Worm (Caenorhabditis elegans) whole organism, midembryonic: ENCODE data around the gene H09F14.1.

Source experiments
- T22C8.4 ChIP-seq: fragments of 200-800 bp; sonication (Bioruptor generic); IDR thresholded peaks from 2 replicates; pipeline ENCODE4 v1.3.6; 2022; ENCODE audit warnings: missing genetic modification characterization, missing compliant biosample characterization
- cog-1 ChIP-seq: sonication (generic microtip); optimal IDR thresholded peaks from 2 replicates; lab custom pipeline; 2016; ENCODE audit warnings: missing genetic modification characterization, missing compliant biosample characterization
- flt-1 ChIP-seq: fragments of 200-800 bp; sonication (Bioruptor generic); IDR thresholded peaks from 2 replicates; pipeline ENCODE4 v1.3.6; 2022; ENCODE audit warnings: missing genetic modification characterization, missing compliant biosample characterization
- klf-2 ChIP-seq: fragments of 200-800 bp; sonication (Bioruptor generic); conservative IDR thresholded peaks from 2 replicates; pipeline ENCODE4 v1.3.6; 2022; ENCODE audit warnings: missing genetic modification reagents, missing genetic modification characterization, missing compliant biosample characterization
- med-1 ChIP-seq: sonication (generic microtip); optimal IDR thresholded peaks from 2 replicates; lab custom pipeline; 2017; ENCODE audit warnings: missing genetic modification characterization, mild to moderate bottlenecking, missing compliant biosample characterization, antibody characterized with exemption, missing genetic modification reagents; ENCODE audit not compliant: insufficient read depth
- ref-1 ChIP-seq: fragments of 200-800 bp; sonication (Bioruptor generic); conservative IDR thresholded peaks from 2 replicates; pipeline ENCODE4 v1.3.6; 2022; ENCODE audit warnings: missing genetic modification reagents, missing genetic modification characterization, missing compliant biosample characterization
- tab-1 ChIP-seq: fragments of 200-800 bp; sonication (Bioruptor generic); IDR thresholded peaks from 2 replicates; pipeline ENCODE4 v1.3.6; 2022; ENCODE audit warnings: missing genetic modification characterization, missing compliant biosample characterization
- ztf-23 ChIP-seq: fragments of 200-800 bp; sonication (Bioruptor generic); IDR thresholded peaks from 2 replicates; pipeline ENCODE4 v1.3.6; 2022; ENCODE audit warnings: missing genetic modification reagents, missing genetic modification characterization, missing compliant biosample characterization
- ztf-29 ChIP-seq: fragments of 200-800 bp; sonication (Bioruptor generic); IDR thresholded peaks from 2 replicates; pipeline ENCODE4 v1.3.6; 2022; ENCODE audit warnings: missing genetic modification reagents, missing genetic modification characterization, missing compliant biosample characterization

Gene H09F14.1

DNA sequence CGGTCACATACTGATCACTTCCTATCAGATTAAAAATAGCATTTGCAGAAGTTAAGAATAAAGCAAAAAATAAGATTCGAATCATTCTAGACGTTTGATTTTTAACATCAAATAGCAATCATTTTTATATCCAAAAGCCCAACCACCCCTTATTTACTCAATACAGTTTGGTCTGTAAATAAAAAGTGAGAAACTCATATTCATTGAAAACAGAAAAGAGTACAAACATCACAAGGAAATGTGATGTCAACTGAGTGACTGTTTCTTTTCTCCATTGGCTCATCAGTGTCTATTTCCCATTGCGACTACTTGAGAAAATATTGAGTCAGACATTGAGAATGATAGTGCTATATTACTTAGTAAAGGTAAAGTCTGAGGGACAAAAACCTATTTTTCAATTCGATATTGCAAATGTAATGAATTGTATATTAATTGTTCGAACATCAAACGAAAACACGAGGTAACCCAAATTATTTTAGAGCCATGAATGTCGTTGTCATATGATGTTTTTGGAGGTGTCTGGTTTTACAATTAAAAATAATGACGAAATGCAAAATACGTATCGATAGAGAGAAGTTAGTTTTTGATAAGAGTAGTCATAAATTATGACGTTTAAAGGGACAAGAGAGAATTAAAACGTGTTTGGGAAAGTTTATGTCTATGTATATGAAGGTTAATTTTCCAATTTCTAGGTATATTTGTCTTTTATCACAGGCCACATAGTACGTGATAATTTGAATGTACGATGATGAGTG lies 25.4 kb downstream of the H09F14.1 start, which contains the start of gene ttr-23:
ttr-23 (minus strand) TSS at position 87 of the 755 bp plus-strand sequence.
- TF ChIP-seq ref-1 (no peak), med-1 (GFP tag; lab: Kevin White, UChicago) (no peak), cog-1 (tag; lab: Kevin White, UChicago) (no peak), ztf-29 (GFP tag; lab: Robert Waterston, UW) (no peak)

ce11 chrV:10588694-10589093 lies 26.7 kb downstream of the H09F14.1 start, which contains the start of gene srg-32:
TSS of gene srg-32 (minus strand) at chrV:10588794.
- no peak for TF ChIP-seq ztf-29 (GFP tag; lab: Robert Waterston, UW)
- no peak for TF ChIP-seq tab-1 (GFP tag; lab: Robert Waterston, UW)
- TF ChIP-seq T22C8.4 (GFP tag; lab: Robert Waterston, UW) = no peak
- TF ChIP-seq ref-1 = no peak
- no peak for TF ChIP-seq cog-1 (tag; lab: Kevin White, UChicago)
- TF ChIP-seq ztf-23 (GFP tag; lab: Robert Waterston, UW) = no peak
- no peak for TF ChIP-seq klf-2 (GFP tag; lab: Robert Waterston, UW)
- TF ChIP-seq med-1 (GFP tag; lab: Kevin White, UChicago) = no peak
- TF ChIP-seq flt-1 (GFP tag; lab: Robert Waterston, UW) = no peak

- TF ChIP-seq ref-1 (no peak), ztf-29 (GFP tag; lab: Robert Waterston, UW) (no peak)
Observed at ce11 chrV:10581837-10582300, 33.5 kb downstream of the H09F14.1 start, which contains the start of gene T21C9.6. TSS of gene T21C9.6 (plus strand) at chrV:10581887.

- no peak for TF ChIP-seq ztf-23 (GFP tag; lab: Robert Waterston, UW)
- no peak for TF ChIP-seq ztf-29 (GFP tag; lab: Robert Waterston, UW)
- no peak for TF ChIP-seq klf-2 (GFP tag; lab: Robert Waterston, UW)
- no peak for TF ChIP-seq ref-1
- no peak for TF ChIP-seq T22C8.4 (GFP tag; lab: Robert Waterston, UW)
- no peak for TF ChIP-seq flt-1 (GFP tag; lab: Robert Waterston, UW)
- no peak for TF ChIP-seq cog-1 (tag; lab: Kevin White, UChicago)
- no peak for TF ChIP-seq tab-1 (GFP tag; lab: Robert Waterston, UW)
- TF ChIP-seq med-1 (GFP tag; lab: Kevin White, UChicago) = no peak
Observed at ce11 chrV:10580638-10581037, 34.8 kb downstream of the H09F14.1 start.

DNA sequence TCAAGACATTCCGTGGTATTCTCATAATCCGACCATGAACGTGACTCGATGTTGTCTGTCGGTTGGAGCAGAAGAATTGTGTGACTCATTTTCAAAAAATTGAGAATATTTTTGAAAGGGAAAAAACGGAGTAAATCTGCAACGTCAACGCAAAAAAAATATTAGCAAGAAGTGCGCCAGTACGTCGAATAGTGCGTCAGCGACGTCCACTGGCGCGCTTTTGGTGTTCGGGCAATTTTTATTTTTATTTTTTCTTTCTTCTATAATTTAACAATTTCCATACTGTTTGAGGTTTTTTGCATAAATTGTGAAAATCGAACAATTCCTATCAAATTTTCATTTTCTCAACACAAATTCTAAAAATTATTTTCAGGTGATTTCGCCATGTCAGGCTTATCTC lies 36.5 kb downstream of the H09F14.1 start, which contains the start of the genes erh-1 and lpd-9:
erh-1 (minus strand) TSS at position 204 of the 400 bp plus-strand sequence.
lpd-9 (plus strand) TSS at position 368 of the 400 bp plus-strand sequence.
- TF ChIP-seq med-1 (GFP tag; lab: Kevin White, UChicago) (peak; percentile 33), ztf-23 (GFP tag; lab: Robert Waterston, UW) (0 out of 2 replicates have a peak, but pooled peaks have one; percentile 45), ref-1 (no peak), klf-2 (GFP tag; lab: Robert Waterston, UW) (no peak)

ce11 chrV:10578226-10578625 lies 37.2 kb downstream of the H09F14.1 start, which contains the start of gene mics-1:
TSS of gene mics-1 (minus strand) at chrV:10578326.
- TF ChIP-seq med-1 (GFP tag; lab: Kevin White, UChicago) (no peak), tab-1 (GFP tag; lab: Robert Waterston, UW) (no peak), cog-1 (tag; lab: Kevin White, UChicago) (no peak), flt-1 (GFP tag; lab: Robert Waterston, UW) (no peak)

DNA sequence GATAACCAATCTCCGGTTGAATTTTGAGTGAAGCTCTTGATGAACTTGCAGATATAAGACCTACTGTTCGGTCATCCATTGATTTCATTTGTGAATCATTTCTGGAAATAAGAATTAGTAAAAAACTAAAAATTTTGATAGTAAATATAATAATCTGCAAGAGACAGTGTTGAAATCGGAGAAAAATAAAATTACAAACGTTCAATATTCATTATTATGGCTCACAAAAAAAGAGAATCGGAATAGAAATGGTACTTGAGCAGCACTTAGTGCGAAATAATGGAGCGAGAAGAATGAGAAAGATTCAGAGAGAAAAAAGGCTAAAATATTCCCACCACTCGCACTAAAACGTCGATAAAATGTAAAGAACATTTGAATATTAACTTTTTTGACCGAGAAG lies 39.1 kb downstream of the H09F14.1 start, which contains the start of gene vps-54:
vps-54 (minus strand) TSS at position 101 of the 400 bp plus-strand sequence.
- TF ChIP-seq tab-1 (GFP tag; lab: Robert Waterston, UW) (no peak), flt-1 (GFP tag; lab: Robert Waterston, UW) (no peak), T22C8.4 (GFP tag; lab: Robert Waterston, UW) (no peak), ref-1 (no peak), med-1 (GFP tag; lab: Kevin White, UChicago) (no peak), ztf-29 (GFP tag; lab: Robert Waterston, UW) (no peak), ztf-23 (GFP tag; lab: Robert Waterston, UW) (no peak), cog-1 (tag; lab: Kevin White, UChicago) (no peak), klf-2 (GFP tag; lab: Robert Waterston, UW) (no peak)

DNA sequence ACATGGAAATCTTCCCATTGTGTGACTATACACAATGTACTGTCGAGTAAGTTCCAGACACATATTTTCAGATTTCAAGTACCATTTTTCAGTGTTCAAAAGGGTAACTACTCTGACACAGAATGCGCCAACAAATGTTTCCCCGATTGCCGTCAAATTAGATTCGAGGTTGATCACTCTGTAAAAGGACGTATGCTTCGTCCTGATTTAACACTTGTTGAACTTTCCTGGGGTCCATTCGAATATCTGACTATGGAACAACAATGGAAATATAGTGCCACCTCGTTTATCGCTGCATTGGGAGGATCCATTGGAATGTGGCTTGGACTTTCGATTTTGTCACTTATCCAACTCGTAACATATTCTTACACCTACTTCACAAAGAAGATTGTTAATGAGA lies 41.2 kb downstream of the H09F14.1 start:
- TF ChIP-seq klf-2 (GFP tag; lab: Robert Waterston, UW) (no peak), ref-1 (no peak), T22C8.4 (GFP tag; lab: Robert Waterston, UW) (no peak), ztf-23 (GFP tag; lab: Robert Waterston, UW) (no peak), cog-1 (tag; lab: Kevin White, UChicago) (no peak), tab-1 (GFP tag; lab: Robert Waterston, UW) (no peak), ztf-29 (GFP tag; lab: Robert Waterston, UW) (no peak), med-1 (GFP tag; lab: Kevin White, UChicago) (no peak)

- no peak for TF ChIP-seq klf-2 (GFP tag; lab: Robert Waterston, UW)
- no peak for TF ChIP-seq T22C8.4 (GFP tag; lab: Robert Waterston, UW)
Observed at ce11 chrV:10572614-10573013, 42.8 kb downstream of the H09F14.1 start, which contains the start of gene del-6. TSS of gene del-6 (plus strand) at chrV:10572914.

DNA sequence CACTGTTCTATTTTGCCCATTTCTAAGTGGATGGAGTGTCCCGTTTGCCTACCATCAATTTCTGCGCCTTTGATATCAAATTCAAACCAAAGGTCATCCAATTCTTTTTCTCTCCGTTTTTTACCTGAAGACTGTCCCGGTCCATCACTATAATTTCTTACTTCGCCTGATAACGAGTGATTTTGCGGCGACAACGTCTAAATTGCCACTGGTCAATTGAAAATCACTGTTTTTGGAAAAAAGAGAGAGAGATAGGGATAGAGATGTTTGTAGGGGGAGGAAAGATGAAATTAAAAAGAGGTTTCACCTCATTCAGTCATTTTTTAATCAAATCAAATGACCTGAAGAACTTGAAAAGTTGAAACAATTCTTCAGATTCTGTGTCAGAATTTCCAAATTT lies 43.9 kb downstream of the H09F14.1 start:
- TF ChIP-seq klf-2 (GFP tag; lab: Robert Waterston, UW) (no peak), ztf-23 (GFP tag; lab: Robert Waterston, UW) (no peak), med-1 (GFP tag; lab: Kevin White, UChicago) (no peak), flt-1 (GFP tag; lab: Robert Waterston, UW) (no peak), ztf-29 (GFP tag; lab: Robert Waterston, UW) (no peak)
